Fruit fly (Drosophila melanogaster) whole organism, embryonic: ENCODE data around the gene CG43886.

Experiments used
- CG12744 ChIP-seq: fragments of 200-800 bp; sonication (Bioruptor generic); optimal IDR thresholded peaks from 2 replicates; lab custom pipeline; 2016; ENCODE audit warnings: missing biosample characterization, missing genetic modification characterization
- CG1603 ChIP-seq: fragments of 200-800 bp; sonication (Bioruptor generic); optimal IDR thresholded peaks from 2 replicates; lab custom pipeline; 2019; ENCODE audit warnings: missing biosample characterization, mild to moderate bottlenecking, missing genetic modification characterization, moderate library complexity
- CG1647 ChIP-seq: fragments of 200-800 bp; sonication (Bioruptor generic); optimal IDR thresholded peaks from 3 replicates; lab custom pipeline; 2016; ENCODE audit warnings: missing biosample characterization, missing genetic modification characterization
- CG16813 ChIP-seq: fragments of 200-800 bp; sonication (Bioruptor generic); IDR thresholded peaks from 3 replicates; pipeline ENCODE4 v1.3.6; 2022; ENCODE audit warnings: missing biosample characterization, missing genetic modification characterization; ENCODE audit not compliant: partially characterized antibody
- CG17568 ChIP-seq: fragments of 200-800 bp; sonication (Bioruptor generic); optimal IDR thresholded peaks from 2 replicates; lab custom pipeline; 2018; ENCODE audit warnings: missing biosample characterization, mild to moderate bottlenecking, missing genetic modification characterization, moderate library complexity
- CG17802 ChIP-seq: fragments of 200-800 bp; sonication (Bioruptor generic); optimal IDR thresholded peaks from 2 replicates; lab custom pipeline; 2018; ENCODE audit warnings: missing biosample characterization, mild to moderate bottlenecking, missing genetic modification characterization, moderate library complexity
- CG17829 ChIP-seq: fragments of 200-800 bp; optimal IDR thresholded peaks from 2 replicates; lab custom pipeline; 2019; ENCODE audit warnings: missing biosample characterization, mild to moderate bottlenecking, missing genetic modification characterization, moderate library complexity
- CG1832 ChIP-seq: fragments of 200-800 bp; sonication (Bioruptor generic); optimal IDR thresholded peaks from 2 replicates; lab custom pipeline; 2017; ENCODE audit warnings: missing biosample characterization, mild to moderate bottlenecking, missing genetic modification characterization, inconsistent platforms
- CG2875 ChIP-seq: fragments of 200-800 bp; sonication (Bioruptor generic); optimal IDR thresholded peaks from 2 replicates; lab custom pipeline; 2017; ENCODE audit warnings: missing biosample characterization, mild to moderate bottlenecking, missing genetic modification characterization, missing genetic modification reagents
- CG30431 ChIP-seq: fragments of 200-800 bp; sonication (Bioruptor generic); optimal IDR thresholded peaks from 2 replicates; lab custom pipeline; 2017; ENCODE audit warnings: missing biosample characterization, missing genetic modification characterization
- CG3163 ChIP-seq: fragments of 200-800 bp; sonication (Bioruptor generic); optimal IDR thresholded peaks from 3 replicates; lab custom pipeline; 2016; ENCODE audit warnings: missing biosample characterization, missing genetic modification characterization
- CG34422 ChIP-seq: fragments of 200-800 bp; sonication (Bioruptor generic); IDR thresholded peaks from 3 replicates; pipeline ENCODE4 v1.3.6; 2022; ENCODE audit warnings: missing biosample characterization, missing genetic modification characterization
- CG3847 ChIP-seq: fragments of 200-800 bp; sonication (Bioruptor generic); IDR thresholded peaks from 2 replicates; pipeline ENCODE4 v1.3.6; 2022; ENCODE audit warnings: missing biosample characterization, missing genetic modification characterization
- CG5953 ChIP-seq: fragments of 200-800 bp; sonication (Bioruptor generic); IDR thresholded peaks from 2 replicates; pipeline ENCODE4 v1.3.6; 2022; ENCODE audit warnings: missing biosample characterization, missing genetic modification characterization
- CG6689 ChIP-seq: fragments of 200-800 bp; sonication (Bioruptor generic); IDR thresholded peaks from 2 replicates; pipeline ENCODE4 v1.3.6; 2022; ENCODE audit warnings: missing biosample characterization, missing genetic modification characterization
- CG7357 ChIP-seq: fragments of 200-800 bp; sonication (Bioruptor generic); IDR thresholded peaks from 3 replicates; pipeline ENCODE4 v1.3.6; 2022; ENCODE audit warnings: missing biosample characterization, missing genetic modification characterization
- CG7839 ChIP-seq: fragments of 200-800 bp; sonication (Bioruptor generic); optimal IDR thresholded peaks from 3 replicates; lab custom pipeline; 2018; ENCODE audit warnings: missing biosample characterization, mild to moderate bottlenecking, missing genetic modification characterization, moderate library complexity
- CG8765 ChIP-seq: fragments of 200-800 bp; sonication (Bioruptor generic); IDR thresholded peaks from 2 replicates; pipeline ENCODE4 v1.3.6; 2022; ENCODE audit warnings: missing biosample characterization, missing genetic modification characterization
- CG8944 ChIP-seq: fragments of 200-800 bp; sonication (Bioruptor generic); optimal IDR thresholded peaks from 3 replicates; lab custom pipeline; 2016; ENCODE audit warnings: missing biosample characterization, missing genetic modification characterization
- CHES-1-like ChIP-seq: fragments of 200-800 bp; sonication (Bioruptor generic); optimal IDR thresholded peaks from 2 replicates; lab custom pipeline; 2016; ENCODE audit warnings: missing biosample characterization, missing genetic modification characterization
- Camta ChIP-seq: fragments of 200-800 bp; sonication (Bioruptor generic); optimal IDR thresholded peaks from 2 replicates; lab custom pipeline; 2016; ENCODE audit warnings: missing biosample characterization, missing genetic modification characterization
- D ChIP-seq, 2 experiments: fragments of 200-800 bp in 1 of 2; fragments of >200 bp in 1 of 2; sonication (Bioruptor generic) in 1 of 2; optimal IDR thresholded peaks; 2 replicates in 1 of 2; 3 replicates in 1 of 2; lab custom pipeline; 2017; ENCODE audit warnings: mild to moderate bottlenecking in 1 of 2, missing biosample characterization in 1 of 2, missing genetic modification characterization in 1 of 2, missing genetic modification reagents in 1 of 2
- Dll ChIP-seq: fragments of 200-800 bp; sonication (Bioruptor generic); IDR thresholded peaks from 4 replicates; pipeline ENCODE4 v1.3.6; 2022; ENCODE audit warnings: missing biosample characterization, missing genetic modification characterization; ENCODE audit not compliant: partially characterized antibody
- Dref ChIP-seq: fragments of 200-800 bp; sonication (Bioruptor generic); IDR thresholded peaks from 2 replicates; pipeline ENCODE4 v1.3.6; 2022; ENCODE audit warnings: missing biosample characterization, missing genetic modification characterization
- Ets65A ChIP-seq: fragments of 200-800 bp; sonication (Bioruptor generic); peaks from one replicate; lab custom pipeline; 2016; ENCODE audit warnings: missing biosample characterization, missing genetic modification characterization
- Gug ChIP-seq: fragments of 200-800 bp; sonication (Bioruptor generic); IDR thresholded peaks from 4 replicates; pipeline ENCODE4 v1.3.6; 2022; ENCODE audit warnings: missing biosample characterization, missing genetic modification characterization
- Hey ChIP-seq: fragments of 200-800 bp; sonication (Bioruptor generic); optimal IDR thresholded peaks from 3 replicates; lab custom pipeline; 2018; ENCODE audit warnings: missing biosample characterization, mild to moderate bottlenecking, missing genetic modification characterization
- Lpt ChIP-seq: fragments of >200 bp; optimal IDR thresholded peaks from 2 replicates; lab custom pipeline; 2018; ENCODE audit warnings: missing biosample characterization, missing genetic modification characterization
- MTF-1 ChIP-seq: fragments of 200-800 bp; sonication (Bioruptor generic); optimal IDR thresholded peaks from 2 replicates; lab custom pipeline; 2018; ENCODE audit warnings: missing biosample characterization, mild to moderate bottlenecking, missing genetic modification characterization, borderline replicate concordance
- NFAT ChIP-seq: fragments of 200-800 bp; sonication (Bioruptor generic); IDR thresholded peaks from 2 replicates; pipeline ENCODE4 v1.3.6; 2022; ENCODE audit warnings: missing biosample characterization, missing genetic modification characterization
- Rfx ChIP-seq: fragments of 200-800 bp; sonication (Bioruptor generic); IDR thresholded peaks from 2 replicates; pipeline ENCODE4 v1.3.6; 2022; ENCODE audit warnings: missing biosample characterization, missing genetic modification characterization
- Rx ChIP-seq: fragments of 200-800 bp; sonication (Bioruptor generic); IDR thresholded peaks from 2 replicates; pipeline ENCODE4 v1.3.6; 2022; ENCODE audit warnings: missing biosample characterization, missing genetic modification characterization
- Scr ChIP-seq: fragments of 200-800 bp; sonication (Bioruptor generic); IDR thresholded peaks from 2 replicates; pipeline ENCODE4 v1.3.6; 2022; ENCODE audit warnings: missing biosample characterization, missing genetic modification characterization; ENCODE audit not compliant: partially characterized antibody
- Sin3A ChIP-seq: fragments of >200 bp; optimal IDR thresholded peaks from 2 replicates; lab custom pipeline; 2018
- Xbp1 ChIP-seq: fragments of 200-800 bp; sonication (Bioruptor generic); optimal IDR thresholded peaks from 3 replicates; lab custom pipeline; 2016; ENCODE audit warnings: missing biosample characterization, mild to moderate bottlenecking, missing genetic modification characterization
- amos ChIP-seq: fragments of 200-800 bp; sonication (Bioruptor generic); IDR thresholded peaks from 2 replicates; pipeline ENCODE4 v1.3.6; 2022; ENCODE audit warnings: missing biosample characterization, missing genetic modification characterization; ENCODE audit not compliant: partially characterized antibody
- cas ChIP-seq: fragments of 200-800 bp; sonication (Bioruptor generic); IDR thresholded peaks from 2 replicates; pipeline ENCODE4 v1.3.6; 2022; ENCODE audit warnings: missing biosample characterization, missing genetic modification characterization
- dysf ChIP-seq: fragments of 200-800 bp; sonication (Bioruptor generic); IDR thresholded peaks from 3 replicates; pipeline ENCODE4 v1.3.6; 2022; ENCODE audit warnings: missing biosample characterization, missing genetic modification characterization
- esg ChIP-seq: fragments of 200-800 bp; sonication (Bioruptor generic); conservative IDR thresholded peaks from 2 replicates; pipeline ENCODE4 v1.3.6; 2022; ENCODE audit warnings: missing biosample characterization, missing genetic modification characterization
- fd3F ChIP-seq: fragments of 200-800 bp; sonication (Bioruptor generic); optimal IDR thresholded peaks from 2 replicates; lab custom pipeline; 2018; ENCODE audit warnings: missing biosample characterization, mild to moderate bottlenecking, missing genetic modification characterization, moderate library complexity
- ham ChIP-seq: fragments of 200-800 bp; sonication (Bioruptor generic); IDR thresholded peaks from 2 replicates; pipeline ENCODE4 v1.3.6; 2022; ENCODE audit warnings: missing biosample characterization, missing genetic modification characterization
- hth ChIP-seq: fragments of >200 bp; optimal IDR thresholded peaks from 2 replicates; lab custom pipeline; 2017; ENCODE audit warnings: inconsistent platforms
- knrl ChIP-seq: fragments of 200-800 bp; sonication (Bioruptor generic); IDR thresholded peaks from 3 replicates; pipeline ENCODE4 v1.3.6; 2022; ENCODE audit warnings: missing biosample characterization, missing genetic modification characterization; ENCODE audit not compliant: partially characterized antibody
- maf-S ChIP-seq: fragments of 200-800 bp; sonication (Bioruptor generic); optimal IDR thresholded peaks from 2 replicates; lab custom pipeline; 2016; ENCODE audit warnings: missing biosample characterization, missing genetic modification characterization
- nerfin-1 ChIP-seq: fragments of 200-800 bp; sonication (Bioruptor generic); optimal IDR thresholded peaks from 3 replicates; lab custom pipeline; 2019; ENCODE audit warnings: missing biosample characterization, mild to moderate bottlenecking, missing genetic modification characterization, moderate library complexity
- rib ChIP-seq: fragments of 200-800 bp; sonication (Bioruptor generic); IDR thresholded peaks from 2 replicates; pipeline ENCODE4 v1.3.6; 2022; ENCODE audit warnings: missing biosample characterization, missing genetic modification characterization
- ro ChIP-seq: fragments of 200-800 bp; sonication (Bioruptor generic); IDR thresholded peaks from 2 replicates; pipeline ENCODE4 v1.3.6; 2022; ENCODE audit warnings: missing biosample characterization, missing genetic modification characterization
- sens ChIP-seq: fragments of 200-800 bp; sonication (Bioruptor generic); peaks from one replicate; lab custom pipeline; 2016; ENCODE audit warnings: missing biosample characterization, missing genetic modification characterization
- sens-2 ChIP-seq: fragments of 200-800 bp; sonication (Bioruptor generic); IDR thresholded peaks from 2 replicates; pipeline ENCODE4 v1.3.6; 2022; ENCODE audit warnings: missing biosample characterization, missing genetic modification characterization
- wek ChIP-seq: fragments of 200-800 bp; sonication (Bioruptor generic); optimal IDR thresholded peaks from 3 replicates; lab custom pipeline; 2018; ENCODE audit warnings: missing biosample characterization, mild to moderate bottlenecking, missing genetic modification characterization, moderate library complexity
- zfh1 ChIP-seq: fragments of 200-800 bp; sonication (Bioruptor generic); IDR thresholded peaks from 3 replicates; pipeline ENCODE4 v1.3.6; 2022; ENCODE audit warnings: missing biosample characterization, missing genetic modification characterization

Gene CG43886

dm6 chr3L:8197779-8198279 lies 38.3 kb upstream of the CG43886 start, which contains the start of the genes UbcE2M and Dhps (continued):
- TF ChIP-seq esg = peak; percentile 66
- TF ChIP-seq nerfin-1 (tag; lab: Kevin White, UChicago) = no peak
- peak; percentile 80 for TF ChIP-seq Dref
- peak; percentile 61 for TF ChIP-seq CG6689 (GFP tag; lab: Robert Waterston, UW)
- TF ChIP-seq CG7839 (tag; lab: Kevin White, UChicago) = no peak
- peak; percentile 62 for TF ChIP-seq NFAT (GFP tag; lab: Robert Waterston, UW)
- no peak for TF ChIP-seq rib
- TF ChIP-seq sens-2 = 0 out of 2 replicates have a peak, but pooled peaks have one; percentile 32
- no peak for TF ChIP-seq CG1603 (tag; lab: Kevin White, UChicago)
- TF ChIP-seq CG17802 (tag; lab: Kevin White, UChicago) = peak; percentile 16
- no peak for TF ChIP-seq CG2875 (GFP tag; lab: Kevin White, UChicago)
- TF ChIP-seq sens = peak; percentile 18
- no peak for TF ChIP-seq D (optimal IDR thresholded peaks at IDR 0.05; lab: Kevin White, UChicago)
- peak; percentile 52 for TF ChIP-seq D (GFP tag; optimal IDR thresholded peaks at IDR 0.05; lab: Kevin White, UChicago)
- peak; percentile 75; the same call in 2 of the 3 replicates for TF ChIP-seq dysf (GFP tag; lab: Robert Waterston, UW)
- peak; percentile 11 for TF ChIP-seq CG8944 (GFP tag; lab: Kevin White, UChicago)
- TF ChIP-seq fd3F (GFP tag; lab: Kevin White, UChicago) = peak; percentile 68
- TF ChIP-seq CG7357 (GFP tag; lab: Robert Waterston, UW) = peak; percentile 55; the same call in 2 of the 3 replicates
- peak; percentile 9 for TF ChIP-seq CG1647 (GFP tag; lab: Kevin White, UChicago)
- TF ChIP-seq CG16813 (GFP tag; lab: Robert Waterston, UW) = peak; percentile 82
- TF ChIP-seq Xbp1 (GFP tag; lab: Kevin White, UChicago) = peak; percentile 77
- no peak for TF ChIP-seq cas (GFP tag; lab: Robert Waterston, UW)
- peak; percentile 84 for TF ChIP-seq amos (GFP tag; lab: Robert Waterston, UW)
- no peak for TF ChIP-seq Hey
- peak; percentile 56 for TF ChIP-seq CHES-1-like
- no peak for TF ChIP-seq Camta (GFP tag; lab: Kevin White, UChicago)
- TF ChIP-seq CG30431 (GFP tag; lab: Kevin White, UChicago) = peak; percentile 61
- no peak for TF ChIP-seq CG1832 (GFP tag; lab: Kevin White, UChicago)
- TF ChIP-seq Sin3A = peak; percentile 41
- no peak for TF ChIP-seq CG17568
- peak; percentile 3 for TF ChIP-seq CG3163 (GFP tag; lab: Kevin White, UChicago)
- peak; percentile 75 for TF ChIP-seq Dll (GFP tag; lab: Robert Waterston, UW)
- peak; percentile 11 for TF ChIP-seq CG12744 (GFP tag; lab: Kevin White, UChicago)
- no peak for TF ChIP-seq wek (GFP tag; lab: Kevin White, UChicago)
- TF ChIP-seq ro = no peak
- no peak for TF ChIP-seq CG5953 (GFP tag; lab: Robert Waterston, UW)
- TF ChIP-seq CG3847 = peak; percentile 87
- TF ChIP-seq CG8765 (GFP tag; lab: Robert Waterston, UW) = peak; percentile 52
- peak; percentile 87 for TF ChIP-seq Rfx (GFP tag; lab: Robert Waterston, UW)
- TF ChIP-seq Ets65A (GFP tag; lab: Kevin White, UChicago) = peak; percentile 94
- no peak for TF ChIP-seq Rx (GFP tag; lab: Robert Waterston, UW)
- peak; percentile 45 for TF ChIP-seq maf-S (GFP tag; lab: Kevin White, UChicago)
- no peak for TF ChIP-seq MTF-1
- TF ChIP-seq CG17829 = peak; percentile 71
- TF ChIP-seq knrl = peak; percentile 83
- TF ChIP-seq Scr (GFP tag; lab: Robert Waterston, UW) = peak; percentile 80
- no peak for TF ChIP-seq Lpt (GFP tag; lab: Kevin White, UChicago)
- TF ChIP-seq zfh1 (GFP tag; lab: Robert Waterston, UW) = peak; percentile 66; the same call in 2 of the 3 replicates
- TF ChIP-seq Gug (GFP tag; lab: Robert Waterston, UW) = peak; percentile 72; the same call in 2 of the 4 replicates
- no peak for TF ChIP-seq ham (GFP tag; lab: Robert Waterston, UW)
- no peak for TF ChIP-seq hth (lab: Kevin White, UChicago)
- TF ChIP-seq CG34422 (GFP tag; lab: Robert Waterston, UW) = peak; percentile 35; the same call in 1 of the 3 replicates
